Fruit fly (Drosophila melanogaster) whole organism, prepupa: ENCODE results near the gene Ing5.

ENCODE experiments used
- CG16779 ChIP-seq: fragments of 200-800 bp; sonication (Bioruptor generic); optimal IDR thresholded peaks from 3 replicates; lab custom pipeline; 2017; ENCODE audit warnings: missing biosample characterization, mild to moderate bottlenecking, missing genetic modification characterization
- CG31627 ChIP-seq: fragments of 200-800 bp; sonication (Bioruptor generic); optimal IDR thresholded peaks from 3 replicates; lab custom pipeline; 2016; ENCODE audit warnings: missing biosample characterization, missing genetic modification characterization
- CG6854 ChIP-seq: fragments of 200-800 bp; sonication (Bioruptor generic); optimal IDR thresholded peaks from 2 replicates; lab custom pipeline; 2017; ENCODE audit warnings: missing biosample characterization, mild to moderate bottlenecking, missing genetic modification characterization
- Eip78C ChIP-seq: fragments of 200-800 bp; sonication (Bioruptor generic); peaks from one replicate; lab custom pipeline; 2016; ENCODE audit warnings: missing biosample characterization, missing genetic modification characterization
- Ets21C ChIP-seq: fragments of 200-800 bp; sonication (Bioruptor generic); optimal IDR thresholded peaks from 3 replicates; lab custom pipeline; 2016; ENCODE audit warnings: missing biosample characterization, missing genetic modification characterization
- Hr38 ChIP-seq: sonication (Bioruptor generic); optimal IDR thresholded peaks from 2 replicates; lab custom pipeline; 2016; ENCODE audit warnings: missing biosample characterization, missing genetic modification characterization
- Smox ChIP-seq: fragments of 200-800 bp; sonication (Bioruptor generic); optimal IDR thresholded peaks from 3 replicates; lab custom pipeline; 2016; ENCODE audit warnings: missing biosample characterization, missing genetic modification characterization
- Sox102F ChIP-seq: fragments of 200-800 bp; sonication (Bioruptor generic); optimal IDR thresholded peaks from 2 replicates; lab custom pipeline; 2016; ENCODE audit warnings: missing biosample characterization, mild to moderate bottlenecking, missing genetic modification characterization
- lz ChIP-seq: fragments of 200-800 bp; sonication (Bioruptor generic); optimal IDR thresholded peaks from 3 replicates; lab custom pipeline; 2016; ENCODE audit warnings: missing biosample characterization, missing genetic modification characterization
- topi ChIP-seq: fragments of 200-800 bp; sonication (Bioruptor generic); optimal IDR thresholded peaks from 3 replicates; lab custom pipeline; 2016; ENCODE audit warnings: missing biosample characterization, missing genetic modification characterization

DNA sequence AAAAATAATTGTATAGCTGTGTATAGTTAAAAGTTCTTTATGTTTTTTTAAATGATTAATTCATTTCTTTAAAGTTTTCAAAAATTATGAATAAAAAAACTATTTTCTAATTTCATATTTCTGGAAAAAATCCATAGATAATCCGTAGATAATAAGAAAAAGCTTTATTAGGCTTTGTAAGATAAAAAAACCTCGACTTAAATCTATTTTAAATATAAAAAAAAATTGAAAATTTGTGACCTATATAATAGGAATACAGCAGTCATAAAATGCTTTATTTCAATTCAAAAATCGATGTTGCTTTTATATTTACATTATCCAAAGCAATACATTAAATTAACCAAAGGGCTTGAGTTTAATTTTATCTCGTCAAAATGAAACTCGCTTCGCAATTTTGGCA is 25.1 kb upstream of the Ing5 start, which contains the start of gene Flad2:
- TF ChIP-seq Smox (GFP tag; lab: Kevin White, UChicago) (no peak), lz (GFP tag; lab: Kevin White, UChicago) (no peak), topi (GFP tag; lab: Kevin White, UChicago) (no peak), Sox102F (no peak), CG6854 (GFP tag; lab: Kevin White, UChicago) (no peak), CG16779 (tag; lab: Kevin White, UChicago) (no peak), CG31627 (GFP tag; lab: Kevin White, UChicago) (no peak), Ets21C (GFP tag; lab: Kevin White, UChicago) (no peak), Eip78C (GFP tag; lab: Kevin White, UChicago) (no peak), Hr38 (GFP tag; lab: Kevin White, UChicago) (no peak)
